Worm (Caenorhabditis elegans) whole organism, L1 larva: ENCODE results near the gene F07H5.13.

Experiments
- F16B12.6 ChIP-seq: fragments of 150-350 bp; optimal IDR thresholded peaks from 2 replicates; lab custom pipeline; 2014; ENCODE audit warnings: missing biosample characterization, missing genetic modification characterization
- aly-2 ChIP-seq: fragments of 150-350 bp; optimal IDR thresholded peaks from 2 replicates; lab custom pipeline; 2014; ENCODE audit warnings: missing biosample characterization, missing genetic modification characterization
- fkh-10 ChIP-seq: sonication (generic microtip); optimal IDR thresholded peaks from 2 replicates; lab custom pipeline; 2017; ENCODE audit warnings: missing biosample characterization, missing genetic modification reagents, missing genetic modification characterization
- lin-13 ChIP-seq: fragments of 150-350 bp; optimal IDR thresholded peaks from 2 replicates; lab custom pipeline; 2014; ENCODE audit warnings: missing biosample characterization, missing genetic modification reagents, missing genetic modification characterization
- lin-35 ChIP-seq, 2 experiments: fragments of 150-350 bp; optimal IDR thresholded peaks; 2 replicates each; lab custom pipeline; 2014; ENCODE audit warnings: missing biosample characterization in 2 of 2, missing genetic modification characterization in 2 of 2, missing genetic modification reagents in 2 of 2
- nhr-11 ChIP-seq: fragments of 150-350 bp; optimal IDR thresholded peaks from 2 replicates; lab custom pipeline; 2014; ENCODE audit warnings: missing biosample characterization, missing genetic modification characterization
- nhr-47 ChIP-seq: sonication (generic microtip); optimal IDR thresholded peaks from 2 replicates; lab custom pipeline; 2016; ENCODE audit warnings: mild to moderate bottlenecking, missing genetic modification characterization, moderate library complexity, missing compliant biosample characterization
- nhr-76 ChIP-seq: sonication (generic microtip); optimal IDR thresholded peaks from 2 replicates; lab custom pipeline; 2017; ENCODE audit warnings: missing biosample characterization, missing genetic modification characterization
- skn-1 ChIP-seq: fragments of 150-350 bp; optimal IDR thresholded peaks from 2 replicates; lab custom pipeline; 2014; ENCODE audit warnings: missing biosample characterization, missing genetic modification characterization
- zag-1 ChIP-seq: fragments of 150-350 bp; optimal IDR thresholded peaks from 2 replicates; lab custom pipeline; 2014; ENCODE audit warnings: missing biosample characterization, missing genetic modification characterization
- ztf-11 ChIP-seq, 2 experiments: sonication (generic microtip); optimal IDR thresholded peaks; 2 replicates each; lab custom pipeline; 2016 to 2017; ENCODE audit warnings: missing genetic modification characterization in 2 of 2, missing biosample characterization in 1 of 2, missing compliant biosample characterization in 1 of 2

- TF ChIP-seq lin-13 (GFP tag; lab: Kevin White, UChicago) = peak; percentile 31
- TF ChIP-seq zag-1 (tag; lab: Kevin White, UChicago) = no peak
- TF ChIP-seq aly-2 = peak; percentile 31
- peak; percentile 24 for TF ChIP-seq nhr-47 (tag; lab: Kevin White, UChicago)
- no peak for TF ChIP-seq F16B12.6 (tag; lab: Kevin White, UChicago)
- TF ChIP-seq nhr-11 = no peak
- no peak for TF ChIP-seq ztf-11 (tag; optimal IDR thresholded peaks at IDR 0.05; lab: Kevin White, UChicago)
- no peak for TF ChIP-seq nhr-76 (tag; lab: Kevin White, UChicago)
- TF ChIP-seq lin-35 (GFP tag; optimal IDR thresholded peaks at IDR 0.05; lab: Kevin White, UChicago) = peak in 1 of 2 experiments; percentile 55
- no peak for TF ChIP-seq skn-1
- no peak for TF ChIP-seq fkh-10
Measured at ce11 chrII:8744555-8745448, 45.6 kb upstream of the F07H5.13 start.
